Worm (Caenorhabditis elegans) whole organism, L4/young adult: ENCODE data around the gene srw-40.

Experiments
- W03F9.2 ChIP-seq: fragments of 150-350 bp; optimal IDR thresholded peaks from 2 replicates; lab custom pipeline; 2014; ENCODE audit warnings: missing biosample characterization, missing genetic modification characterization
- dao-5 ChIP-seq: sonication (generic microtip); optimal IDR thresholded peaks from 2 replicates; lab custom pipeline; 2016; ENCODE audit warnings: missing genotype, missing genetic modification characterization, moderate library complexity, missing compliant biosample characterization
- him-1 ChIP-seq: sonication (generic microtip); optimal IDR thresholded peaks from 2 replicates; lab custom pipeline; 2016; ENCODE audit warnings: missing genotype, missing genetic modification reagents, missing genetic modification characterization, missing compliant biosample characterization

DNA sequence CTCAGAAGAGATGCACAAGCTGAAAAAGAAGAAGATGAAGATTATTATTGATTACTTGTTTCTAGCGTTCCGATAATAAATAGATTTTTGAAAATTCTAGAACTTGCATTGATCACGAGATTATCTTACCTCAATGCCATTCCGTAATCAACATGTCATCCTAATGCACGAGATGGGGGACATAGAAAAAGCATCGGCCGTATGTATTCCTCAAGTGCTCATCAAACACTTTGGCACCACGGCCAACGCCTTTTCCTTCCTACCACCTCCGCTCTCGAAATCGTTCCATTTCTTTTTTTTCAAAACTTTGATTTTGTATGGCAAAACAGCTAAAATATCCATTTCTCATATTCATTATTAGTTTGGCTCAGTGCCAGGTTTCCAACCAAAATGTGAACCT is 42.9 kb upstream of the srw-40 start, which contains the start of gene lat-2:
- TF ChIP-seq W03F9.2 = no peak
- TF ChIP-seq him-1 = no peak
- no peak for TF ChIP-seq dao-5
